Worm (Caenorhabditis elegans): ENCODE results near the gene Y9C9A.5.

ce11 chrIV:4934103-4934502 is 7.7 kb upstream of the Y9C9A.5 start, which contains the start of gene str-153:
- TF ChIP-seq mdl-1 (tag; optimal IDR thresholded peaks at IDR 0.05), result no peak
- no peak for TF ChIP-seq aha-1 (tag)
- TF ChIP-seq lin-13 (GFP tag; optimal IDR thresholded peaks at IDR 0.05), result no peak
- no peak for TF ChIP-seq Y105C5A.15 (GFP tag; IDR thresholded peaks at IDR 0.05)
- no peak for TF ChIP-seq nhr-11 (tag; optimal IDR thresholded peaks at IDR 0.05)
- TF ChIP-seq skn-1 (tag; optimal IDR thresholded peaks at IDR 0.05), result no peak
- no peak for TF ChIP-seq hif-1 (tag; optimal IDR thresholded peaks at IDR 0.05)
- no peak for TF ChIP-seq daf-12 (tag; optimal IDR thresholded peaks at IDR 0.05)
- no peak for TF ChIP-seq ama-1 (optimal IDR thresholded peaks at IDR 0.05)
- TF ChIP-seq sdz-12 (GFP tag; optimal IDR thresholded peaks at IDR 0.05), result no peak
- TF ChIP-seq F44E2.7 (GFP tag; IDR thresholded peaks at IDR 0.05), result no peak
- no peak for TF ChIP-seq egl-27 (tag; optimal IDR thresholded peaks at IDR 0.05)
